Worm (Caenorhabditis elegans): ENCODE measurements around the gene C24D10.6.

ce11 chrIV:5137809-5138208, 22.2 kb downstream of the C24D10.6 start:
- no peak for TF ChIP-seq W03F9.2 (tag; optimal IDR thresholded peaks at IDR 0.05)
- TF ChIP-seq him-1 (tag; optimal IDR thresholded peaks at IDR 0.05): peak; percentile 11
- TF ChIP-seq dao-5 (tag; optimal IDR thresholded peaks at IDR 0.05): no peak
